Fruit fly (Drosophila melanogaster) whole organism: ENCODE results near the gene CrebA.

Experiments used
- CG8478 ChIP-seq: fragments of >200 bp; optimal IDR thresholded peaks from 2 replicates; lab custom pipeline; 2018; ENCODE audit warnings: inconsistent platforms
- Dll ChIP-seq: fragments of >200 bp; optimal IDR thresholded peaks from 2 replicates; lab custom pipeline; 2017
- EcR ChIP-seq, 2 experiments: fragments of >200 bp; optimal IDR thresholded peaks; 2 replicates each; lab custom pipeline; 2017; ENCODE audit warnings: missing biosample characterization in 2 of 2, missing genetic modification characterization in 2 of 2, missing genetic modification reagents in 2 of 2
- pan ChIP-seq: fragments of >200 bp; optimal IDR thresholded peaks from 2 replicates; lab custom pipeline; 2017
- psq ChIP-seq: fragments of >200 bp; optimal IDR thresholded peaks from 2 replicates; lab custom pipeline; 2017
- usp ChIP-seq: fragments of >200 bp; optimal IDR thresholded peaks from 2 replicates; lab custom pipeline; 2017; ENCODE audit warnings: missing biosample characterization, missing genetic modification characterization, mixed read lengths

DNA sequence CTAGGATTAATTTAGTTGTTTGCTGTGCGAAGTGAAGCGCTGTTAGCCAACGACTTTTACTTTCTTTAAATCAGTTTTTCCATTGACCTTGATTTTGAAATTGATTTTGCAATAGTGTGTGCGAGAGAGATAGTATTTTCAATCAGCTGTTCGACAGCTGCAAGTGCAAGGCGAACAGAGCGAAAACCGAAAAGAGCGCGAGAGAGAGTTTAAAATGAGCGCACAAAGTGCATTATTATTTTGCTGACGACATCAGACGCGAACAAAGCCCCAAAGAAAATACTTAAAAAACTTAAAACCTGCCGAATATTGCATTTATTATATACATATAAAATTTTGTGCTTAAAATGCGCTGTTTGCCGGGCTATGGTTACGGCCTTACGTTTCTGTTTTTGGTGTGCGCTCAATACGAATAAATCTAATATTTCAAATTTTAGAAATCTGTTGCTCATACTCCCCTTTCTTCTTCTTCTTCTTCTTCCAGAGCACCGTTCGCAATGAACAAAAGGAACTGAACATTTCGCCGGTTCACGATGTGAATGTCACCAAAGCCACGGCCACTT lies 23.4 kb upstream of the CrebA start:
- no peak for TF ChIP-seq CG8478 (lab: Kevin White, UChicago)
- no peak for TF ChIP-seq Dll (lab: Kevin White, UChicago)
- TF ChIP-seq psq (lab: Kevin White, UChicago): no peak
- no peak for TF ChIP-seq EcR (GFP tag; optimal IDR thresholded peaks at IDR 0.05; lab: Kevin White, UChicago)
- TF ChIP-seq pan (lab: Kevin White, UChicago): no peak
- TF ChIP-seq usp (GFP tag; lab: Kevin White, UChicago): no peak
